Fruit fly (Drosophila melanogaster): Measurements from ENCODE around the gene nab.

nab gene

DNA sequence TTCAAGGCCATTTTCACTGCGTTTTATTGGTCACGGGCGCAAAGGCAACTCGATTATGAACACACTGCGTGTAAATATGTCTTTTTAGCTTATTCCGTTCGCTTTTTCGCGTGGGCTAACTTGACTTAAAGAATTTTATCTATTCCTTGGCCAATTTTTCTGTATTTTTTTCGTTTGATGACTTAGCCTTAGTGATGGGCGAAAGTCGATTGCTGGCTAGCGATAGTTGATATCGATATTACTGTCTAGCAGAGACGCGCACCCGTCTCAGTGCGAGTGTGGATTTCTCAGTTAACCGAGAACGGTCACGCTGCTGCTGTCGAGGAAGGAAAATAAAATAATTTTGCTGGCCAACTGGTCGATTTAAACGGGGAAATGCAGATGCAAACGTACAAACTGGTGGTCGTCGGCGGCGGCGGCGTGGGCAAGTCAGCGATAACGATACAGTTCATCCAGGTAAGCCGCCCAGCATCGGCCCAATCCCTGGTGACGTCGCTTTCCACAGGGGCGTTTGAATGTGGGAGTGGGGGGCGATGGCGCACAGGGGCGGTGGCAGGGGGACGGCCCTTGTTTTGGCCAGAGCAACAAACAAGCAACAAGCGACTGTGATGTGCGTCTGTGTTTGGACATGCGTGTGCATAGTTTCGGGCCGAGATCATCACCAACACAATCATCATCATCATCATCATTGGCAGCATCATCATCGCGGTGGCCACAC is 21.8 kb downstream of the nab start, which contains the start of the genes Rop and Ras64B (continued):
- peak; percentile 33 for TF ChIP-seq CG10147 (GFP tag; optimal IDR thresholded peaks at IDR 0.05)
- peak; percentile 6 for TF ChIP-seq pho (GFP tag; optimal IDR thresholded peaks at IDR 0.05)
- peak; percentile 85 for TF ChIP-seq Scr (GFP tag; IDR thresholded peaks at IDR 0.05; ENCODE audit: partially characterized antibody)
- peak; percentile 66 for TF ChIP-seq Fer1 (GFP tag; optimal IDR thresholded peaks at IDR 0.05)
- TF ChIP-seq Pdp1 (GFP tag; optimal IDR thresholded peaks at IDR 0.05) = peak in 1 of 2 experiments; percentile 40
- TF ChIP-seq sens (GFP tag) = peak; percentile 90
- TF ChIP-seq Ssrp (tag; optimal IDR thresholded peaks at IDR 0.05) = no peak
- peak; percentile 75 for TF ChIP-seq CHES-1-like (GFP tag; optimal IDR thresholded peaks at IDR 0.05)
- TF ChIP-seq CG8281 (tag; optimal IDR thresholded peaks at IDR 0.05) = no peak
- TF ChIP-seq D (optimal IDR thresholded peaks at IDR 0.05) = no peak
- TF ChIP-seq D (GFP tag; optimal IDR thresholded peaks at IDR 0.05) = no peak
- TF ChIP-seq CG7963 (GFP tag; IDR thresholded peaks at IDR 0.05; ENCODE audit: partially characterized antibody) = peak; percentile 77
- TF ChIP-seq crol (GFP tag; IDR thresholded peaks at IDR 0.05) = peak; percentile 96
- TF ChIP-seq Stat92E (GFP tag; optimal IDR thresholded peaks at IDR 0.05) = peak in 1 of 3 experiments; percentile 74
- peak; percentile 58 for TF ChIP-seq CG2116 (GFP tag; optimal IDR thresholded peaks at IDR 0.05)
- TF ChIP-seq chn (GFP tag; optimal IDR thresholded peaks at IDR 0.05) = peak; percentile 51
- peak; percentile 45; the same call in 1 of the 2 replicates for TF ChIP-seq CG2129 (GFP tag; IDR thresholded peaks at IDR 0.05; ENCODE audit: partially characterized antibody)
- TF ChIP-seq PHDP (tag; optimal IDR thresholded peaks at IDR 0.05) = peak; percentile 47
- TF ChIP-seq gro (GFP tag; optimal IDR thresholded peaks at IDR 0.05) = peak; percentile 53
- no peak for TF ChIP-seq slou (GFP tag; optimal IDR thresholded peaks at IDR 0.05)
- no peak for TF ChIP-seq Sry-β (GFP tag; optimal IDR thresholded peaks at IDR 0.05)
- peak; percentile 2 for TF ChIP-seq CG12299 (tag; optimal IDR thresholded peaks at IDR 0.05)
- TF ChIP-seq CG15514 (GFP tag; optimal IDR thresholded peaks at IDR 0.05) = peak; percentile 79
- peak; percentile 46 for TF ChIP-seq lilli (GFP tag; optimal IDR thresholded peaks at IDR 0.05)
- peak; percentile 21 for TF ChIP-seq NC2α (GFP tag; optimal IDR thresholded peaks at IDR 0.05)
- TF ChIP-seq Bgb (GFP tag; IDR thresholded peaks at IDR 0.05; ENCODE audit: partially characterized antibody) = peak; percentile 89
- TF ChIP-seq CG14710 (tag; optimal IDR thresholded peaks at IDR 0.05) = peak; percentile 81
- peak; percentile 26 for TF ChIP-seq jumu (GFP tag; optimal IDR thresholded peaks at IDR 0.05)
- TF ChIP-seq CG9876 (GFP tag; optimal IDR thresholded peaks at IDR 0.05) = no peak
- peak; percentile 98 for TF ChIP-seq BEAF-32 (GFP tag; optimal IDR thresholded peaks at IDR 0.05)
- TF ChIP-seq CG1647 (GFP tag; optimal IDR thresholded peaks at IDR 0.05) = peak; percentile 11
- peak; percentile 36 for TF ChIP-seq gcm (GFP tag; optimal IDR thresholded peaks at IDR 0.05)
- peak; percentile 58 for TF ChIP-seq E2f2 (GFP tag; IDR thresholded peaks at IDR 0.05)
- peak; percentile 86 for TF ChIP-seq CG16813 (GFP tag; IDR thresholded peaks at IDR 0.05; ENCODE audit: partially characterized antibody)
- peak; percentile 28; the same call in 2 of the 3 replicates for TF ChIP-seq Doc3 (GFP tag; IDR thresholded peaks at IDR 0.05; ENCODE audit: partially characterized antibody)
- peak; percentile 99 for TF ChIP-seq MESR4 (GFP tag; optimal IDR thresholded peaks at IDR 0.05)
- TF ChIP-seq CG7928 (GFP tag; optimal IDR thresholded peaks at IDR 0.05) = peak; percentile 50
- no peak for TF ChIP-seq CG4404 (GFP tag; IDR thresholded peaks at IDR 0.05)
- TF ChIP-seq zf30C (GFP tag; optimal IDR thresholded peaks at IDR 0.05) = no peak
- peak; percentile 0 for TF ChIP-seq twi (tag; optimal IDR thresholded peaks at IDR 0.05)
- no peak for TF ChIP-seq yki (optimal IDR thresholded peaks at IDR 0.05)
- no peak for TF ChIP-seq CG17612 (GFP tag; IDR thresholded peaks at IDR 0.05)
- peak; percentile 38 for TF ChIP-seq grau (tag; optimal IDR thresholded peaks at IDR 0.05)
- TF ChIP-seq CG10267 (tag; optimal IDR thresholded peaks at IDR 0.05) = peak; percentile 67
- peak; percentile 86 for TF ChIP-seq CG12659 (GFP tag; optimal IDR thresholded peaks at IDR 0.05)
- no peak for TF ChIP-seq CG9437 (GFP tag; optimal IDR thresholded peaks at IDR 0.05)
- peak; percentile 27 for TF ChIP-seq CG30020 (tag; optimal IDR thresholded peaks at IDR 0.05)
- peak; percentile 32 for TF ChIP-seq CG13775 (GFP tag; optimal IDR thresholded peaks at IDR 0.05)
- TF ChIP-seq CG8478 (optimal IDR thresholded peaks at IDR 0.05) = no peak

Measured in whole organism, embryonic.